Worm (Caenorhabditis elegans): ENCODE results near the gene col-177.

DNA sequence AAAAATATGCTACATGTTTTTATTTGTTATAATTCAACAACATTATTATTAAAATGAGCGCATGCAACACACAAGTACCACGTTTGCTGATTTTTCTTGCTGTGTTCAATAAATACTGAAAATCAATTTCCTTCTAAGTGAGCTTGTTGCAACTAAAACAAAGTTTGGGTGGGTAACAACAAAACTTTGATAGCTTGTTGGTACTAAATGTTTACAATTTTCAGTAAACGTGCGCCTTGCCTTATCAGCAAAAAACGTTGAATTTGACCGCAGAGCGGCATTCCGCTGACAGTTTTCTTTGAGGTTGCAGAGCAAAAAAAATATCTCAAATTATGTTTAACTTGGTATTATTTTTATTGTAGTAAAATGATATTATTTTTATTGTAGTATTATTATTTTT, 20.3 kb downstream of the col-177 start:
- TF ChIP-seq ceh-82 (tag; optimal IDR thresholded peaks at IDR 0.05), result no peak
- no peak for TF ChIP-seq nhr-28 (tag; optimal IDR thresholded peaks at IDR 0.05)
- TF ChIP-seq unc-39 (tag; optimal IDR thresholded peaks at IDR 0.05), result no peak
- no peak for TF ChIP-seq fkh-10 (GFP tag; optimal IDR thresholded peaks at IDR 0.05)
- TF ChIP-seq nhr-23 (tag; optimal IDR thresholded peaks at IDR 0.05), result no peak
- TF ChIP-seq nhr-67 (tag; optimal IDR thresholded peaks at IDR 0.05), result no peak
- TF ChIP-seq nhr-237 (tag; optimal IDR thresholded peaks at IDR 0.05), result no peak
- TF ChIP-seq sea-2 (GFP tag; optimal IDR thresholded peaks at IDR 0.05), result no peak
- no peak for TF ChIP-seq egl-27 (tag; optimal IDR thresholded peaks at IDR 0.05)
- no peak for TF ChIP-seq skn-1 (tag; optimal IDR thresholded peaks at IDR 0.05)
- no peak for TF ChIP-seq fos-1 (tag; optimal IDR thresholded peaks at IDR 0.05)
- no peak for TF ChIP-seq nhr-25 (tag; optimal IDR thresholded peaks at IDR 0.05)

Data from whole organism, L3 larva.